Worm (Caenorhabditis elegans) whole organism, L1 larva: ENCODE data around the gene F40C5.1.

Source experiments
- aha-1 ChIP-seq: fragments of 150-350 bp; optimal IDR thresholded peaks from 2 replicates; lab custom pipeline; 2014; ENCODE audit warnings: missing biosample characterization, missing genetic modification characterization
- ama-1 ChIP-seq: fragments of 150-350 bp; optimal IDR thresholded peaks from 2 replicates; lab custom pipeline; 2014
- elt-3 ChIP-seq, 6 experiments: fragments of 150-350 bp in 1 of 6; sonication (generic microtip); optimal IDR thresholded peaks; 2 replicates each; lab custom pipeline; 2017 to 2018; ENCODE audit warnings: missing biosample characterization in 6 of 6, missing genetic modification characterization in 6 of 6, inconsistent platforms in 1 of 6
- lin-15B ChIP-seq: fragments of 150-350 bp; sonication (generic microtip); optimal IDR thresholded peaks from 3 replicates; lab custom pipeline; 2014; ENCODE audit warnings: missing biosample characterization, missing genetic modification characterization
- lin-35 ChIP-seq, 2 experiments: fragments of 150-350 bp; optimal IDR thresholded peaks; 2 replicates each; lab custom pipeline; 2014; ENCODE audit warnings: missing biosample characterization in 2 of 2, missing genetic modification characterization in 2 of 2, missing genetic modification reagents in 2 of 2
- lsy-2 ChIP-seq, 2 experiments: fragments of 150-350 bp; optimal IDR thresholded peaks; 2 replicates each; lab custom pipeline; 2014; ENCODE audit warnings: missing biosample characterization in 2 of 2, missing genetic modification characterization in 2 of 2
- pag-3 ChIP-seq: sonication (generic microtip); optimal IDR thresholded peaks from 2 replicates; lab custom pipeline; 2017; ENCODE audit warnings: missing genetic modification characterization, mild to moderate bottlenecking, missing compliant biosample characterization, antibody characterized with exemption, borderline replicate concordance; ENCODE audit not compliant: insufficient read depth
- snu-23 ChIP-seq: sonication (generic microtip); optimal IDR thresholded peaks from 2 replicates; lab custom pipeline; 2016; ENCODE audit warnings: missing genetic modification characterization, missing compliant biosample characterization
- sox-4 ChIP-seq: sonication (generic microtip); optimal IDR thresholded peaks from 2 replicates; lab custom pipeline; 2016; ENCODE audit warnings: missing genetic modification characterization, missing compliant biosample characterization
- xbp-1 ChIP-seq: sonication (generic microtip); optimal IDR thresholded peaks from 2 replicates; lab custom pipeline; 2016; ENCODE audit warnings: missing genetic modification characterization, missing compliant biosample characterization

ce11 chrV:3594936-3595335 is 22.4 kb downstream of the F40C5.1 start, which contains the start of gene srh-213:
- TF ChIP-seq lsy-2 (tag; optimal IDR thresholded peaks at IDR 0.05; lab: Kevin White, UChicago) (no peak), lin-35 (GFP tag; optimal IDR thresholded peaks at IDR 0.05; lab: Kevin White, UChicago) (no peak), xbp-1 (no peak), sox-4 (tag; lab: Kevin White, UChicago) (no peak), aha-1 (no peak), elt-3 (tag; optimal IDR thresholded peaks at IDR 0.05; lab: Kevin White, UChicago) (no peak), pag-3 (no peak), lin-15B (tag; lab: Kevin White, UChicago) (no peak), ama-1 (no peak), snu-23 (GFP tag; lab: Kevin White, UChicago) (no peak)
